Fruit fly (Drosophila melanogaster): Measurements from ENCODE around the gene Ir75c.
"Not testable (repeated sequence)": the region's sequence is repeated elsewhere in the genome, so short reads cannot be mapped to it uniquely, and the experiment has no call there.

Gene Ir75c

DNA sequence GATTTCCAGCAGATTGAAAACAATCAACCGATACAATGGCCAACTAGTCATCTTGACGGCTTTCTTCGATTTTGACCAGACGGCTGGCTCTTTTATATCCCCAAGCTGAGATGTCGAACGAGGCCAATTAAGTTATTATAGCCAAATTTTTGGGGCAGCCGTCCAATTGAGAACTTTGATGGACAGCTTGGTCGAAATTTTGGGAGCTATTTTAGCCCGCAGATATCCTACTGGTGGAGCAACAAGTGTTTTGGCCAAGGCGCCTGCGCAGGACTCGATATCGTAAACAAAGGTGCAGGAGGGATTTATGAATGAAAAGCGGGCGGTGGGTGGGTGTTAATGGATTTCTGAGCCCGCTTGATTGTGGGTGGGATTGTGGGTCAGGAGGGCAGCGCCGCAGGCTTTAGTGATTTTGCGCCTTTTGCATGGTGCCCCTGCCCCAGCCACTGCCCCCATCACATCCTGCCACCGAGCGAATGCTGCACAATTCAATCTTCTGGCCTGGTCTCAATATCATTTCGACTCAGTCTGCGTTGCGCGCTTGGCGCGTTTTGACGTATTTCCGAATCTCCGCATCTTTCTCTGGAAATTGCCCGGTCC, at the start of gene Ir75c, which contains the start of gene Grd:
Ir75c (minus strand) TSS at position 51 of the 600 bp plus-strand sequence.
Grd (plus strand) TSS at position 550 of the 600 bp plus-strand sequence.
- no peak for TF ChIP-seq CG17801 (GFP tag; optimal IDR thresholded peaks at IDR 0.05; ENCODE audit: partially characterized antibody)

- not testable (repeated sequence) for TF ChIP-seq CG17801 (GFP tag; optimal IDR thresholded peaks at IDR 0.05; ENCODE audit: partially characterized antibody)
Observed at dm6 chr3L:17858174-17858573, 35.5 kb upstream of the Ir75c start, which contains the start of gene CG34002. Gene CG34002, plus strand, starts transcription at chr3L:17858474.

- peak; percentile 40 for TF ChIP-seq CG17801 (GFP tag; optimal IDR thresholded peaks at IDR 0.05; ENCODE audit: partially characterized antibody)
Observed at dm6 chr3L:17856655-17857479, 34.2 kb upstream of the Ir75c start, which contains the start of gene CG5535. Gene CG5535, minus strand, starts transcription at chr3L:17856794.

DNA sequence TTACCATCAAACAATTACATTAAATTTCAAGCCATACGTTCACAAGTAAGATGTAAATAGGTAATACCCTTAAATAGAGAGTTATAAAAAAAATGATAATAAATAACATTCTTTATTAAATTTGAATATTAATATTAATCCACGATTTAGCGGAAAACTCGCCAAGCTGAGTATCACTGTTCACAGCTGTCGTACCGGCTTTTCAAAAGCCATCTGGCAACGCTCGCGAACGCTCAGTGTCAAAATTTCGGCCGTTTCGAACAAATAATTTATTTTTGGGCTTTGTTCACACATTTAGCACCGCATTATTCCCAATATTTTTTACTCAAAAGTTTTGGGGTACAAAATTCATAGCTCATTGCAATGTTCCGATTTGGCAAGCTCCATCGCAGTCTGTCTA, 26.9 kb upstream of the Ir75c start, which contains the start of gene TrpRS-m:
TrpRS-m (plus strand) TSS at position 211 of the 400 bp plus-strand sequence.
- no peak for TF ChIP-seq CG17801 (GFP tag; optimal IDR thresholded peaks at IDR 0.05; ENCODE audit: partially characterized antibody)

DNA sequence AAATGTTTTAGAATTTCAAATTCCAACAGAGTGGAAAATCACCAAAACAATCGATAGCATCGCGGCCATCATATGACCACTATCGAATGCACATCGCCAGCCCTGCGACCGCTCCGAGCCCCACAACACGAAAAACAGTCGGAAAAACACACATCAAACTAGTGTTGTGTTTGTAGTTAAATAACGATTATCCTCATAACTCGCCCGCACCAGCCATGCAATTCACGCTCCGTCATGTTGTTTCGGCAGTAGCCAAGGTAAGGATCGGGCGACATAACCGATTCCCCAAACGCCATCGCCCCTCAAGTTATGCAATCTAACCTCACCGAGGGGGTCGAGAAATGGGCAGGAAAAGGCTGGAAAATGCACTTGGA, 24.3 kb upstream of the Ir75c start:
- TF ChIP-seq CG17801 (GFP tag; optimal IDR thresholded peaks at IDR 0.05; ENCODE audit: partially characterized antibody): peak; percentile 5

DNA sequence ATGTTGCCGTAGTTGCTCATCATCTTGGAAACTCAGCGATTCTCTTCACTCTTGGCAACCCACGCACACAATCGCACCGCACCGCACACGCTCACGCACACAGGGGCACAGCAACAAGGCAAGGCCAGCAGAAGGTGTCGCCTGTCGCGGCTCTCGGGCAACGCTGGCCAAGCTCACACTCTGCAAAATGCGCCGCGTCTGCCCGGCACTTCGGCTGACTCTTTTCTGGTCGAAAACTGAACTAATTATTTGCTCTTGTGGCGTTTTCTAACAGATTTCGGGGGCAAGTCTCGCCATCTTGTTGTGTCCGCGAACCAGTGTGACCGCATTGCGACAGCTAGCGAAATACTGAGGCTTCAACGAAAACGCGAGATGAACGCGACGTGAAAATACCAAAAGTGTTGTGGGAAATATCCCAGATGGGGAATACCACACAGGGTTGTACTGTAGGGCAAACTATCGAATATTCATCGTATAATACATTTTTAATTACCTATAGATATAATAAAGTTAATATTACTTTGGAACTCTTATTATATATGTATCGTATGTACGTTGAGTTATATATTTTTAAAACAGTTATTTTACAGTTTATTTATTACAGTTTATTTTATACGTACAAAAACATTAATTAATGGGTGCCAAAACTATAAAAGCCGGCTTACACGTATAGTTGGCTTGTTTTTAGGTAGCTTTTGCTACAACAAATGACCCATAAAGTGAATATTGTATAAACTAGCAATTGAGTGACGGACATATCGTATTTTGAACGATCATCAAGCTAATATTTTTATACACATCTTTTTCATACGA, 23.7 kb upstream of the Ir75c start, which contains the start of the genes MED19 and CG7430:
MED19 (minus strand) TSS at position 333 of the 813 bp plus-strand sequence.
CG7430 (plus strand) TSS at position 748 of the 813 bp plus-strand sequence.
- peak; percentile 67 for TF ChIP-seq CG17801 (GFP tag; optimal IDR thresholded peaks at IDR 0.05; ENCODE audit: partially characterized antibody)

- TF ChIP-seq CG17801 (GFP tag; optimal IDR thresholded peaks at IDR 0.05; ENCODE audit: partially characterized antibody): peak; percentile 11
Observed at dm6 chr3L:17842892-17843703, 20.5 kb upstream of the Ir75c start, which contains the start of gene CG5567. Gene CG5567, minus strand, starts transcription at chr3L:17843544.

dm6 chr3L:17841085-17841606, 18.5 kb upstream of the Ir75c start, which contains the start of gene CG5577:
Gene CG5577, minus strand, starts transcription at chr3L:17841427.
- TF ChIP-seq CG17801 (GFP tag; optimal IDR thresholded peaks at IDR 0.05; ENCODE audit: partially characterized antibody): peak; percentile 73

dm6 chr3L:17835074-17835473, 12.4 kb upstream of the Ir75c start, which contains the start of gene CG32189:
Gene CG32189, minus strand, starts transcription at chr3L:17835174.
- no peak for TF ChIP-seq CG17801 (GFP tag; optimal IDR thresholded peaks at IDR 0.05; ENCODE audit: partially characterized antibody)

- TF ChIP-seq CG17801 (GFP tag; optimal IDR thresholded peaks at IDR 0.05; ENCODE audit: partially characterized antibody): no peak
Observed at dm6 chr3L:17833525-17833924, 10.9 kb upstream of the Ir75c start, which contains the start of gene CG32188. Gene CG32188, minus strand, starts transcription at chr3L:17833625.

DNA sequence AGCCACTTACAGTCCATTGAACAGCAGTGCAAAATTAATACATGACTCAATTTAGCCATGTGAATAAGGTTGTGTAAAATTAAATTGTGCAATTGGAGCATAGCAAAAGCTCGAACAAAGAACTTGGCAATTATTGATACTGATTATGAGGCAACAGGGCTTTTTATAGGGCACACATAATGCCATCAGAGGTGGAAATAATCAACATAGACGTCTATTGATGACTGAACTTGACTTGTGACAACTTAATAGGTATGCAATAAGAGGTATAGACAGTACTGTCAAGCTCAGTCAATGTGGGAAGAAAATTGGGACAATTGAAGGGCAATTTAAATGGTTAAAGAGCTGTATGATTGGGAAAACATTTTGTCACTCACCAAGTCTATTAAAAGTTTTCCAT, 2.5 kb downstream of the Ir75c start, which contains the start of gene Ir75b:
Ir75b (minus strand) TSS at position 101 of the 400 bp plus-strand sequence.
- no peak for TF ChIP-seq CG17801 (GFP tag; optimal IDR thresholded peaks at IDR 0.05; ENCODE audit: partially characterized antibody)

DNA sequence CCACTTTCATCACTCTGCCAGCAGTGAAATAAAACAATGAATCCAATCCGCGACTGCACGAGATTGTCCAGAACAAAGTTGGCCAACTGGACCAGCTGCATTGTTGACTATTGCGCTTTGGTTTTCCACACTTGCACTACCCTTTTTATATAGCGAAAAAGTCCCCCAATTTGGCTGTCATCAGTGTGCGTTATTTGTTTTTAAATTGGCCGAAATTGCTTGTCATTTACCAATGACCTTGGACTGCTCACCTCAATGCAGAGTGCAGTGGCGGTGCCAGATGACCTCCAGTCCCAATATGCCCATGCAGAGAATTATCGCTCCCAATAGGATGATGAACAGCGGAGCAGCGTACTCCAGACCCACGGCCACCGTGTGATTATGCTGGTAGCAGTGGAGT, 4.8 kb downstream of the Ir75c start, which contains the start of gene Ir75a:
Ir75a (minus strand) TSS at position 101 of the 400 bp plus-strand sequence.
- TF ChIP-seq CG17801 (GFP tag; optimal IDR thresholded peaks at IDR 0.05; ENCODE audit: partially characterized antibody): no peak

DNA sequence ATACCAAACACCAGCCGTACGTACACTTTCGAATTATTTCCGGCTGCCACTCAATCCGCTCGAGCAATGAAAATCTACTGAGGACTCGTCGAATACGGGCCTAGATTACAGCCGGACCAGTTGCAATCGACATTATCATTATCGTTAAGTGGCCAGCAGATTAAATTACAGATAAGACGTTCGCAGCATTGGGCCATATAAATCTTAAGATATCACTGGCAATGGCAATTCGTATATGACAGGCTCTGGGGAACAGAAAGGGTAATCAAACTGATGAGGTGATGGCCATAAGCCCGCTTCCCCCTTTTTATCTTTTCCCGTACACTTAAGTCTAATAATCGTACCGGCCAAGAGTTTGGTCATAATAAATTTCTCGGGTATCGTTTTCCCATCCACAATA, 8.6 kb downstream of the Ir75c start, which contains the start of gene Cln3:
Cln3 (minus strand) TSS at position 84 of the 400 bp plus-strand sequence.
- TF ChIP-seq CG17801 (GFP tag; optimal IDR thresholded peaks at IDR 0.05; ENCODE audit: partially characterized antibody): peak; percentile 50

Data from ovary, adult (tissue).